Fruit fly (Drosophila melanogaster) whole organism, adult: ENCODE measurements around the gene Cyp305a1.

Source experiments
- CG5204 ChIP-seq: fragments of 200-800 bp; sonication (Bioruptor generic); optimal IDR thresholded peaks from 2 replicates; lab custom pipeline; 2016; ENCODE audit warnings: missing biosample characterization, missing genetic modification characterization
- cnc ChIP-seq, 2 experiments: fragments of >200 bp; optimal IDR thresholded peaks; 2 replicates each; lab custom pipeline; 2017

dm6 chr3L:19812491-19812890 lies 648 bp downstream of the Cyp305a1 start:
- no peak for TF ChIP-seq CG5204
- no peak for TF ChIP-seq cnc (optimal IDR thresholded peaks at IDR 0.05; lab: Kevin White, UChicago)
